Worm (Caenorhabditis elegans) whole organism, L4 larva: ENCODE results near the gene vars-1.

ENCODE experiments used
- F44E2.7 ChIP-seq: fragments of 200-800 bp; sonication (Bioruptor generic); IDR thresholded peaks from 2 replicates; pipeline ENCODE4 v2.1.2; 2022; ENCODE audit warnings: missing genetic modification characterization, missing compliant biosample characterization
- attf-4 ChIP-seq: sonication (generic microtip); optimal IDR thresholded peaks from 3 replicates; lab custom pipeline; 2017; ENCODE audit warnings: missing biosample characterization, missing genetic modification characterization
- hif-1 ChIP-seq, 2 experiments: sonication (generic microtip); optimal IDR thresholded peaks; 2 replicates each; lab custom pipeline; 2016 to 2017; ENCODE audit warnings: missing compliant biosample characterization in 2 of 2, missing genetic modification characterization in 2 of 2, missing genetic modification reagents in 2 of 2, missing genotype in 2 of 2, mild to moderate bottlenecking in 1 of 2
- jun-1 ChIP-seq: fragments of 150-350 bp; optimal IDR thresholded peaks from 2 replicates; lab custom pipeline; 2014; ENCODE audit warnings: missing biosample characterization, missing genetic modification reagents, missing genetic modification characterization
- lsy-2 ChIP-seq, 2 experiments: fragments of 150-350 bp in 1 of 2; sonication (generic microtip) in 1 of 2; optimal IDR thresholded peaks; 2 replicates each; lab custom pipeline; 2014 to 2017; ENCODE audit warnings: missing biosample characterization in 2 of 2, missing genetic modification characterization in 2 of 2
- pha-4 ChIP-seq, 2 experiments: fragments of 150-350 bp in 1 of 2; fragments of 200-800 bp in 1 of 2; sonication (Bioruptor generic) in 1 of 2; IDR thresholded peaks in 1 of 2; optimal IDR thresholded peaks in 1 of 2; 2 replicates each; pipeline versions ENCODE4 v1.3.6 to Lab custom; 2014 to 2022; ENCODE audit warnings: missing genetic modification characterization in 2 of 2, missing genetic modification reagents in 2 of 2, missing biosample characterization in 1 of 2, missing compliant biosample characterization in 1 of 2
- skn-1 ChIP-seq: fragments of 150-350 bp; optimal IDR thresholded peaks from 2 replicates; lab custom pipeline; 2014; ENCODE audit warnings: missing biosample characterization, missing genetic modification characterization
- snpc-4 ChIP-seq: fragments of 150-350 bp; optimal IDR thresholded peaks from 2 replicates; lab custom pipeline; 2014; ENCODE audit warnings: missing biosample characterization, missing genetic modification characterization

- TF ChIP-seq snpc-4 (tag; lab: Kevin White, UChicago) (no peak), jun-1 (tag; lab: Kevin White, UChicago) (no peak), lsy-2 (tag; optimal IDR thresholded peaks at IDR 0.05; lab: Kevin White, UChicago) (no peak), pha-4 (GFP tag; IDR thresholded peaks at IDR 0.05; lab: Robert Waterston, UW) (no peak), pha-4 (tag; optimal IDR thresholded peaks at IDR 0.05; lab: Kevin White, UChicago) (no peak), attf-4 (tag; lab: Kevin White, UChicago) (no peak), hif-1 (tag; optimal IDR thresholded peaks at IDR 0.05; lab: Kevin White, UChicago) (no peak), F44E2.7 (GFP tag; lab: Robert Waterston, UW) (no peak), skn-1 (tag; lab: Kevin White, UChicago) (no peak)
Observed at ce11 chrV:8005000-8005399, 26.2 kb upstream of the vars-1 start, which contains the start of gene Y97E10AR.8.
